Fruit fly (Drosophila melanogaster) whole organism, pupa: ENCODE measurements around the gene NijB.
A peak's percentile ranks its signal among the peaks of the same experiment; 100 is the strongest.

Experiments used
- CG10348 ChIP-seq: fragments of 200-800 bp; sonication (Bioruptor generic); IDR thresholded peaks from 2 replicates; pipeline ENCODE4 v1.3.6; 2022; ENCODE audit warnings: missing biosample characterization, missing genetic modification characterization
- CG12605 ChIP-seq: fragments of 200-800 bp; sonication (Bioruptor generic); IDR thresholded peaks from 2 replicates; pipeline ENCODE4 v1.3.6; 2022; ENCODE audit warnings: missing biosample characterization, missing genetic modification characterization
- CG13204 ChIP-seq: fragments of 200-800 bp; sonication (Bioruptor generic); optimal IDR thresholded peaks from 2 replicates; lab custom pipeline; 2018; ENCODE audit warnings: missing biosample characterization, mild to moderate bottlenecking, missing genetic modification characterization, moderate library complexity
- CG14655 ChIP-seq: fragments of 200-800 bp; sonication (Bioruptor generic); optimal IDR thresholded peaks from 3 replicates; lab custom pipeline; 2017; ENCODE audit warnings: mild to moderate bottlenecking, missing biosample characterization, missing genetic modification reagents, missing genetic modification characterization
- CG15710 ChIP-seq: fragments of 200-800 bp; sonication (Bioruptor generic); optimal IDR thresholded peaks from 2 replicates; lab custom pipeline; 2018; ENCODE audit warnings: missing biosample characterization, mild to moderate bottlenecking, missing genetic modification characterization, moderate library complexity
- CG17806 ChIP-seq: fragments of 200-800 bp; sonication (Bioruptor generic); optimal IDR thresholded peaks from 2 replicates; lab custom pipeline; 2018; ENCODE audit warnings: missing biosample characterization, mild to moderate bottlenecking, missing genetic modification characterization, moderate library complexity
- CG32121 ChIP-seq: fragments of 200-800 bp; sonication (Bioruptor generic); IDR thresholded peaks from 2 replicates; pipeline ENCODE4 v1.3.6; 2022; ENCODE audit warnings: missing biosample characterization, missing genetic modification characterization
- CG34367 ChIP-seq: fragments of 200-800 bp; sonication (Bioruptor generic); optimal IDR thresholded peaks from 2 replicates; lab custom pipeline; 2018; ENCODE audit warnings: missing biosample characterization, mild to moderate bottlenecking, missing genetic modification characterization
- CG4496 ChIP-seq: fragments of 200-800 bp; sonication (Bioruptor generic); IDR thresholded peaks from 3 replicates; pipeline ENCODE4 v1.3.6; 2022; ENCODE audit warnings: missing biosample characterization, missing genetic modification characterization
- CG8159 ChIP-seq: fragments of 200-800 bp; sonication (Bioruptor generic); optimal IDR thresholded peaks from 3 replicates; lab custom pipeline; 2018; ENCODE audit warnings: missing biosample characterization, mild to moderate bottlenecking, missing genetic modification characterization, moderate library complexity
- CG8301 ChIP-seq: fragments of 200-800 bp; sonication (Bioruptor generic); optimal IDR thresholded peaks from 2 replicates; lab custom pipeline; 2018; ENCODE audit warnings: missing biosample characterization, mild to moderate bottlenecking, missing genetic modification characterization
- CG9948 ChIP-seq: fragments of 200-800 bp; sonication (Bioruptor generic); optimal IDR thresholded peaks from 2 replicates; lab custom pipeline; 2018; ENCODE audit warnings: missing biosample characterization, mild to moderate bottlenecking, missing genetic modification characterization, moderate library complexity
- D1 ChIP-seq: fragments of 200-800 bp; sonication (Bioruptor generic); optimal IDR thresholded peaks from 2 replicates; lab custom pipeline; 2018; ENCODE audit warnings: missing biosample characterization, mild to moderate bottlenecking, missing genetic modification characterization, moderate library complexity
- EcR ChIP-seq: fragments of 200-800 bp; sonication (Bioruptor generic); optimal IDR thresholded peaks from 3 replicates; lab custom pipeline; 2019; ENCODE audit warnings: missing biosample characterization, missing genetic modification characterization, mild to moderate bottlenecking, moderate library complexity, missing genetic modification reagents
- Ets98B ChIP-seq: fragments of 200-800 bp; sonication (Bioruptor generic); IDR thresholded peaks from 2 replicates; pipeline ENCODE4 v1.3.6; 2022; ENCODE audit warnings: missing biosample characterization, missing genetic modification characterization
- Pif1A ChIP-seq: fragments of 200-800 bp; sonication (Bioruptor generic); optimal IDR thresholded peaks from 3 replicates; lab custom pipeline; 2016; ENCODE audit warnings: missing biosample characterization, missing genetic modification characterization
- Pif1B ChIP-seq: fragments of 200-800 bp; sonication (Bioruptor generic); optimal IDR thresholded peaks from 3 replicates; lab custom pipeline; 2016; ENCODE audit warnings: missing biosample characterization, missing genetic modification characterization
- Snoo ChIP-seq: fragments of 200-800 bp; sonication (Bioruptor generic); optimal IDR thresholded peaks from 3 replicates; lab custom pipeline; 2017; ENCODE audit warnings: missing biosample characterization, mild to moderate bottlenecking, missing genetic modification characterization, inconsistent platforms
- fd96Ca ChIP-seq: fragments of 200-800 bp; sonication (Bioruptor generic); IDR thresholded peaks from 3 replicates; pipeline ENCODE4 v1.3.6; 2022; ENCODE audit warnings: missing biosample characterization, missing genetic modification characterization
- gl ChIP-seq: fragments of 200-800 bp; sonication (Bioruptor generic); optimal IDR thresholded peaks from 2 replicates; lab custom pipeline; 2018; ENCODE audit warnings: missing biosample characterization, mild to moderate bottlenecking, missing genetic modification characterization
- rn ChIP-seq: fragments of 200-800 bp; sonication (Bioruptor generic); IDR thresholded peaks from 2 replicates; pipeline ENCODE4 v1.3.6; 2022; ENCODE audit warnings: missing biosample characterization, missing genetic modification characterization

The NijB gene

DNA sequence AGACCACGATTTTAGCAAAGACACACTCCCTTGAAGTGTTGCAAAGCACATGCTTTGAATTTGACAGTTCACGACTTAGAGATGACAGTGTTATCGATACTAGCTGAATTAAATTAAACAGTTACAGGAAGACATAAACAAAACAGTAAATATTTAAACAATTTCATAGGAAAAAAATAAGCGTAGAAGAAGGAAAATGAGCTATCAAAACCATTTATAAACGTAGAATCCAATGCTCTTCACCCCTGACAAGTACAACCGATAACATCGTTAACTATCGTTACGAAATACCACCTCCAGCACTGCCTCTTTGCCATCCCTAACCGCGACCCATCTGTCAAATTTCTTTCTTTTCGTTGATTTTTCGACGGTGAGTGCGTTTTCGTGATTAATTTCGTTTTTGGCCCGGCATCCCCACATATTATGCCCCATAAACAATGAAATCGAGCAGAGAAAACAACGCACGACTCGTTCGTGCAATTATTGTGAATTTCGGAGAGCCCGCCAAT is 6.6 kb downstream of the NijB start, which contains the start of gene RpL26:
Gene RpL26 (plus strand): TSS at position 106 of the 509 bp plus-strand sequence.
- TF ChIP-seq CG8301 (tag; lab: Kevin White, UChicago) (no peak), CG10348 (GFP tag; lab: Robert Waterston, UW) (no peak), CG15710 (tag; lab: Kevin White, UChicago) (peak; percentile 65), fd96Ca (no peak), CG8159 (tag; lab: Kevin White, UChicago) (peak; percentile 54), gl (tag; lab: Kevin White, UChicago) (peak; percentile 33), Snoo (tag; lab: Kevin White, UChicago) (peak; percentile 51), CG4496 (GFP tag; lab: Robert Waterston, UW) (0 out of 3 replicates have a peak, but pooled peaks have one; percentile 16), D1 (no peak), Ets98B (GFP tag; lab: Robert Waterston, UW) (no peak), CG12605 (peak; percentile 32; the same call in 1 of the 2 replicates), CG17806 (peak; percentile 23), Pif1A (GFP tag; lab: Kevin White, UChicago) (no peak), CG32121 (GFP tag; lab: Robert Waterston, UW) (peak; percentile 27; the same call in 1 of the 2 replicates), CG13204 (GFP tag; lab: Kevin White, UChicago) (no peak), rn (GFP tag; lab: Robert Waterston, UW) (no peak), CG14655 (GFP tag; lab: Kevin White, UChicago) (no peak), CG9948 (tag; lab: Kevin White, UChicago) (peak; percentile 20), CG34367 (peak; percentile 32), EcR (GFP tag; lab: Kevin White, UChicago) (no peak), Pif1B (GFP tag; lab: Kevin White, UChicago) (no peak)
- TF ChIP-seq, all 21 proteins: peak for 10

DNA sequence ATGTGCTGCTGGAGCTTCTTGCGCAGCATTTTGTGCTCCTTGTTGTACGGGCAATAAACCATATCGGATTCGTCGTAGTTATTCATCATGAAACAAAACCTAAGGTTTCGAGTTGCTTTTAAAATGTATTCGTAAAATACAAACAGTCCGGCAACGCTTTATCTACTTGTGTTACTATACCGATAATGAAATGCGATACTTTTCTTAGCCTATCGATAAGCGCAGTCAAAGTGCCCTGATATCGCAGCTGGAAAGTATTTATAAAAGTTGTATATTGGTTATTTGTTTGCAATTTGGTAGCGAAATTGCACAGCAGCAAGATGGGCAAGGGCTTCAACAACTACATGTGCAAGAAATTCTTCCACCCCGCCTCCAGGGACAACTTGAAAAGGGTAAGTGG is 9.2 kb downstream of the NijB start, which contains the start of the genes arx and CG6843:
Gene arx (minus strand): TSS at position 144 of the 400 bp plus-strand sequence.
Gene CG6843 (plus strand): TSS at position 184 of the 400 bp plus-strand sequence.
- TF ChIP-seq Pif1A (GFP tag; lab: Kevin White, UChicago): no peak
- TF ChIP-seq CG12605: no peak
- TF ChIP-seq Pif1B (GFP tag; lab: Kevin White, UChicago): no peak
- no peak for TF ChIP-seq rn (GFP tag; lab: Robert Waterston, UW)
- TF ChIP-seq CG17806: no peak
- TF ChIP-seq gl (tag; lab: Kevin White, UChicago): no peak
- no peak for TF ChIP-seq Snoo (tag; lab: Kevin White, UChicago)
- TF ChIP-seq EcR (GFP tag; lab: Kevin White, UChicago): no peak
- TF ChIP-seq CG10348 (GFP tag; lab: Robert Waterston, UW): no peak
- TF ChIP-seq CG34367: no peak

DNA sequence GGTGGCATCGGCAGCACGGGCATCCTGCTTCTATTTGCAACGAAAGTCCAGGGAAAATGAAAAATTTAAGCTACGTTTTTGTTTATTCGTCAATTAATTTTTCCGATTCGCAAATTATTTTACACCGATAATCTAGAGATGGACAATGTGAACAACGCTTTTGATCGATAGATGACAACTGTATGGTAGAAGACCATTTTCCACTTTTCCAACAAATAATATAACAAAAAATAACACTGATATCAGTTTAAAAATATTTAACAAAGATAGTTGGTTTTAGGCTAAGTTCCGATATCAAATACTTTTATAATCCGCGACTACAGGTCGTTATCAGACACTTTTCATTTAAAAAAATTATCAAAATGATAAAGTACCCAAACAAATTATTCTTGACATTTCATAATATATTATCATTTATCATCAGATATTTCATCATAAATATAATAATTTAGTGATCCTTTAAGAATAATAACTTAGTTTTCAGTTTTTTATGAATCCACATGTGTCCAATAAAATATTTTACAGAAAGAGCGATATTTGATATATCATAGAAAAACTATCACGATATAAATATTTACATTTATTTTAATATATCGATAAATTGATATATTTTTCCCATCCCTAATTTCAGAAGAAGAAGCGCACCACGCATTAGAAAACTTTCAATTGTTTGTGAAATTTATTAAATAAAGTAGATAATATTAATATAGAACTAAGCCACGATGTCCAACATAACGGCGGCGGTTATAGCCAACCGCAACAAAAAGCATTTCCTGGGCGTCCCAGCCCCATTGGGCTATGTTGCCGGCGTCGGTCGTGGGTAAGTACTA is 12.8 kb downstream of the NijB start, which contains the start of the genes CSN1b and Prp6:
Gene CSN1b (minus strand): TSS at position 159 of the 830 bp plus-strand sequence.
Gene Prp6 (plus strand): TSS at position 601 of the 830 bp plus-strand sequence.
- TF ChIP-seq CG17806 (no peak), Ets98B (GFP tag; lab: Robert Waterston, UW) (no peak), rn (GFP tag; lab: Robert Waterston, UW) (no peak), EcR (GFP tag; lab: Kevin White, UChicago) (no peak), CG8301 (tag; lab: Kevin White, UChicago) (no peak), CG12605 (no peak), Snoo (tag; lab: Kevin White, UChicago) (no peak), gl (tag; lab: Kevin White, UChicago) (no peak), CG10348 (GFP tag; lab: Robert Waterston, UW) (no peak), Pif1B (GFP tag; lab: Kevin White, UChicago) (no peak), CG15710 (tag; lab: Kevin White, UChicago) (no peak), CG32121 (GFP tag; lab: Robert Waterston, UW) (no peak), CG13204 (GFP tag; lab: Kevin White, UChicago) (no peak), CG14655 (GFP tag; lab: Kevin White, UChicago) (no peak), D1 (no peak), CG4496 (GFP tag; lab: Robert Waterston, UW) (no peak), CG8159 (tag; lab: Kevin White, UChicago) (no peak), CG34367 (no peak)

DNA sequence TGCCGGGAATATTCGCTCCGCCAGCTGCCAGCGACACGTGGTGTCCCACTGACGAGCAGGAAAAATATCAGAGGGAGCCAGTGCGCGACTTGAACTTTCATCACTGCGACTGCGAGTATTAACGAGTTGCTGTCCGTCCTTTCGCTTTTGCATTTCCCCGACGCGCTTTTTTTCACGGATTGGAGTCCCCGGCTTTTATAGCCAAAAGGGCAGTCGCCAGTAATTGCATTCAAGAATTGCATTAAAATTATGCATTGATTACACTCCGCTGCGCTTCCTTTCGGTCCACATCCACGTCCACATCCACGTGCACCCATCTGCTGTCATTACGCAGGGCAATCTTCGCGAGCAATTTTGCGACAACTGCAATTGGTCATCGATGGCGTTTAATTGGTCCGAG is 18.9 kb downstream of the NijB start, which contains the start of gene Ir75d:
Gene Ir75d (minus strand): TSS at position 101 of the 400 bp plus-strand sequence.
- no peak for TF ChIP-seq CG14655 (GFP tag; lab: Kevin White, UChicago)
- TF ChIP-seq fd96Ca: no peak
- TF ChIP-seq Pif1B (GFP tag; lab: Kevin White, UChicago): no peak
- TF ChIP-seq CG15710 (tag; lab: Kevin White, UChicago): no peak
- TF ChIP-seq CG32121 (GFP tag; lab: Robert Waterston, UW): no peak
- no peak for TF ChIP-seq CG9948 (tag; lab: Kevin White, UChicago)
- TF ChIP-seq rn (GFP tag; lab: Robert Waterston, UW): no peak
- no peak for TF ChIP-seq Snoo (tag; lab: Kevin White, UChicago)
- TF ChIP-seq CG12605: no peak
- TF ChIP-seq CG17806: no peak
- TF ChIP-seq gl (tag; lab: Kevin White, UChicago): no peak
- no peak for TF ChIP-seq CG13204 (GFP tag; lab: Kevin White, UChicago)
- no peak for TF ChIP-seq CG8301 (tag; lab: Kevin White, UChicago)
- TF ChIP-seq Pif1A (GFP tag; lab: Kevin White, UChicago): no peak
- TF ChIP-seq CG8159 (tag; lab: Kevin White, UChicago): no peak
- TF ChIP-seq Ets98B (GFP tag; lab: Robert Waterston, UW): no peak
- no peak for TF ChIP-seq EcR (GFP tag; lab: Kevin White, UChicago)
- no peak for TF ChIP-seq D1
- TF ChIP-seq CG4496 (GFP tag; lab: Robert Waterston, UW): no peak
- no peak for TF ChIP-seq CG34367
